Worm (Caenorhabditis elegans): ENCODE measurements around the gene K05F6.14.

- no peak for TF ChIP-seq snpc-4 (GFP tag; optimal IDR thresholded peaks at IDR 0.05)
- no peak for TF ChIP-seq snpc-4 (tag; optimal IDR thresholded peaks at IDR 0.05)
- no peak for TF ChIP-seq ztf-28 (GFP tag; IDR thresholded peaks at IDR 0.05)
- no peak for TF ChIP-seq pbrm-1 (GFP tag; IDR thresholded peaks at IDR 0.05)
- no peak for TF ChIP-seq F39B2.1 (GFP tag; IDR thresholded peaks at IDR 0.05)
Observed at ce11 chrII:1537321-1537720, 24.6 kb upstream of the K05F6.14 start, which contains the start of gene fbxb-42.

All from whole organism, young adult.